Fruit fly (Drosophila melanogaster) whole organism, pupa: ENCODE measurements around the gene ct.

ENCODE experiments used
- CG10348 ChIP-seq: fragments of 200-800 bp; sonication (Bioruptor generic); IDR thresholded peaks from 2 replicates; pipeline ENCODE4 v1.3.6; 2022; ENCODE audit warnings: missing biosample characterization, missing genetic modification characterization
- CG13204 ChIP-seq: fragments of 200-800 bp; sonication (Bioruptor generic); optimal IDR thresholded peaks from 2 replicates; lab custom pipeline; 2018; ENCODE audit warnings: missing biosample characterization, mild to moderate bottlenecking, missing genetic modification characterization, moderate library complexity
- CG14655 ChIP-seq: fragments of 200-800 bp; sonication (Bioruptor generic); optimal IDR thresholded peaks from 3 replicates; lab custom pipeline; 2017; ENCODE audit warnings: mild to moderate bottlenecking, missing biosample characterization, missing genetic modification reagents, missing genetic modification characterization
- CG15710 ChIP-seq: fragments of 200-800 bp; sonication (Bioruptor generic); optimal IDR thresholded peaks from 2 replicates; lab custom pipeline; 2018; ENCODE audit warnings: missing biosample characterization, mild to moderate bottlenecking, missing genetic modification characterization, moderate library complexity
- CG4496 ChIP-seq: fragments of 200-800 bp; sonication (Bioruptor generic); IDR thresholded peaks from 3 replicates; pipeline ENCODE4 v1.3.6; 2022; ENCODE audit warnings: missing biosample characterization, missing genetic modification characterization
- CG8159 ChIP-seq: fragments of 200-800 bp; sonication (Bioruptor generic); optimal IDR thresholded peaks from 3 replicates; lab custom pipeline; 2018; ENCODE audit warnings: missing biosample characterization, mild to moderate bottlenecking, missing genetic modification characterization, moderate library complexity
- CG8301 ChIP-seq: fragments of 200-800 bp; sonication (Bioruptor generic); optimal IDR thresholded peaks from 2 replicates; lab custom pipeline; 2018; ENCODE audit warnings: missing biosample characterization, mild to moderate bottlenecking, missing genetic modification characterization
- D1 ChIP-seq: fragments of 200-800 bp; sonication (Bioruptor generic); optimal IDR thresholded peaks from 2 replicates; lab custom pipeline; 2018; ENCODE audit warnings: missing biosample characterization, mild to moderate bottlenecking, missing genetic modification characterization, moderate library complexity
- EcR ChIP-seq: fragments of 200-800 bp; sonication (Bioruptor generic); optimal IDR thresholded peaks from 3 replicates; lab custom pipeline; 2019; ENCODE audit warnings: missing biosample characterization, missing genetic modification characterization, mild to moderate bottlenecking, moderate library complexity, missing genetic modification reagents
- Pif1A ChIP-seq: fragments of 200-800 bp; sonication (Bioruptor generic); optimal IDR thresholded peaks from 3 replicates; lab custom pipeline; 2016; ENCODE audit warnings: missing biosample characterization, missing genetic modification characterization
- Snoo ChIP-seq: fragments of 200-800 bp; sonication (Bioruptor generic); optimal IDR thresholded peaks from 3 replicates; lab custom pipeline; 2017; ENCODE audit warnings: missing biosample characterization, mild to moderate bottlenecking, missing genetic modification characterization, inconsistent platforms
- fd96Ca ChIP-seq: fragments of 200-800 bp; sonication (Bioruptor generic); IDR thresholded peaks from 3 replicates; pipeline ENCODE4 v1.3.6; 2022; ENCODE audit warnings: missing biosample characterization, missing genetic modification characterization
- rn ChIP-seq: fragments of 200-800 bp; sonication (Bioruptor generic); IDR thresholded peaks from 2 replicates; pipeline ENCODE4 v1.3.6; 2022; ENCODE audit warnings: missing biosample characterization, missing genetic modification characterization

- TF ChIP-seq CG15710 (tag; lab: Kevin White, UChicago) (no peak), fd96Ca (no peak), D1 (tag; lab: Kevin White, UChicago) (no peak), Snoo (tag; lab: Kevin White, UChicago) (no peak), CG4496 (GFP tag; lab: Robert Waterston, UW) (no peak), CG8301 (tag; lab: Kevin White, UChicago) (no peak), CG8159 (tag; lab: Kevin White, UChicago) (no peak), CG13204 (GFP tag; lab: Kevin White, UChicago) (no peak), rn (GFP tag; lab: Robert Waterston, UW) (no peak), Pif1A (GFP tag; lab: Kevin White, UChicago) (no peak), CG10348 (GFP tag; lab: Robert Waterston, UW) (no peak), EcR (no peak), CG14655 (no peak)
Measured at dm6 chrX:7568320-7568719, 39.9 kb upstream of the ct start.
